Worm (Caenorhabditis elegans): ENCODE measurements around the gene cnc-3.

- TF ChIP-seq ama-1 (optimal IDR thresholded peaks at IDR 0.05) = no peak
- no peak for TF ChIP-seq ceh-9 (tag; optimal IDR thresholded peaks at IDR 0.05)
- TF ChIP-seq daf-12 (tag; optimal IDR thresholded peaks at IDR 0.05) = no peak
- TF ChIP-seq nhr-67 (tag; optimal IDR thresholded peaks at IDR 0.05) = no peak
- no peak for TF ChIP-seq nhr-11 (tag; optimal IDR thresholded peaks at IDR 0.05)
- TF ChIP-seq aly-2 (tag; optimal IDR thresholded peaks at IDR 0.05) = no peak
Measured at ce11 chrV:1433419-1433765, 14.4 kb upstream of the cnc-3 start.
